ENCODE assay signal across 1 worm cellular context in the genomic region with DNA sequence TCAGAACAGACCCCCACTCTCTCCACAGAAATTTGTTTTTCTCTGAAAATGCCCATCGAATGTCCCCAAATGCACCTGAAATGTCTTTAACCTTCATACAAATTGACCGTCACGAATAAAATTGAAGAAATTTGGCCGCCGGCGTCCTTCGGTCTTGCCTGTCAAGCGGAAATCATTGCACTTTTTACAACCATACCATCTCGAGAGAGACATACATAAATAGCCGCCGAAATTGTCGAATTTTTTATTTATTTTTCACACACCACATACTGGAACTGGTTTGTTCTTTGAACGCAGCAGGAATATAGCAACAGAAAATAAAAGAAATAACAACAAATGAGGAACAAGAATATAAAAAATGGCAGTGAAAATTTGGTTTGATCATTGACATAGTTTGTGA.
TF ChIP-seq lines count a peak whose summit lies in the region.

No protein-coding gene starts in this region.

TF ChIP-seq in whole organism, L1 larva, 84 proteins besides CTCF, POLR2A, EP300 and RAD21 (continued from another document):
- TF ChIP-seq alr-1 (tag; optimal IDR thresholded peaks at IDR 0.05; lab: Kevin White, UChicago; ENCODE audit: borderline replicate concordance) = no peak
- no peak for TF ChIP-seq vab-15 (tag; optimal IDR thresholded peaks at IDR 0.05; lab: Kevin White, UChicago)
- TF ChIP-seq lin-39 (tag; optimal IDR thresholded peaks at IDR 0.05; lab: Kevin White, UChicago) = no peak
- no peak for TF ChIP-seq nhr-77 (tag; optimal IDR thresholded peaks at IDR 0.05; lab: Kevin White, UChicago)
- TF ChIP-seq ztf-4 (tag; optimal IDR thresholded peaks at IDR 0.05; lab: Kevin White, UChicago) = no peak
- TF ChIP-seq ama-1 (optimal IDR thresholded peaks at IDR 0.05; lab: Kevin White, UChicago) = no peak
- TF ChIP-seq zip-4 (GFP tag; optimal IDR thresholded peaks at IDR 0.05; lab: Kevin White, UChicago) = no peak
- no peak for TF ChIP-seq hlh-4 (tag; optimal IDR thresholded peaks at IDR 0.05; lab: Kevin White, UChicago)
- TF ChIP-seq fkh-10 (GFP tag; optimal IDR thresholded peaks at IDR 0.05; lab: Kevin White, UChicago) = no peak
- TF ChIP-seq F16B12.6 (tag; optimal IDR thresholded peaks at IDR 0.05; lab: Kevin White, UChicago) = no peak
- TF ChIP-seq egl-13 (tag; optimal IDR thresholded peaks at IDR 0.05; lab: Kevin White, UChicago) = no peak
- no peak for TF ChIP-seq nhr-12 (tag; optimal IDR thresholded peaks at IDR 0.05; lab: Kevin White, UChicago)
- peak; percentile 20 for TF ChIP-seq blmp-1 (tag; optimal IDR thresholded peaks at IDR 0.05; lab: Kevin White, UChicago)
- no peak for TF ChIP-seq unc-62 (GFP tag; optimal IDR thresholded peaks at IDR 0.05; lab: Kevin White, UChicago)
- TF ChIP-seq mep-1 (tag; optimal IDR thresholded peaks at IDR 0.05; lab: Kevin White, UChicago) = no peak
- TF ChIP-seq sptf-1 (tag; optimal IDR thresholded peaks at IDR 0.05; lab: Kevin White, UChicago) = no peak
- TF ChIP-seq ces-1 (GFP tag; optimal IDR thresholded peaks at IDR 0.05; lab: Kevin White, UChicago) = no peak
- no peak for TF ChIP-seq nhr-19 (GFP tag; conservative IDR thresholded peaks at IDR 0.05; lab: Robert Waterston, UW)
- TF ChIP-seq nhr-90 (tag; optimal IDR thresholded peaks at IDR 0.05; lab: Kevin White, UChicago; ENCODE audit: poor library complexity) = no peak
- TF ChIP-seq unc-86 (tag; optimal IDR thresholded peaks at IDR 0.05; lab: Kevin White, UChicago) = no peak
- no peak for TF ChIP-seq aly-2 (tag; optimal IDR thresholded peaks at IDR 0.05; lab: Kevin White, UChicago)
- no peak for TF ChIP-seq tlp-1 (tag; optimal IDR thresholded peaks at IDR 0.05; lab: Kevin White, UChicago)
- TF ChIP-seq nhr-76 (tag; optimal IDR thresholded peaks at IDR 0.05; lab: Kevin White, UChicago) = no peak
- no peak for TF ChIP-seq mef-2 (tag; optimal IDR thresholded peaks at IDR 0.05; lab: Kevin White, UChicago)
- peak in 1 of 2 experiments; percentile 17 for TF ChIP-seq lsy-2 (tag; optimal IDR thresholded peaks at IDR 0.05; lab: Kevin White, UChicago)
